Fruit fly (Drosophila melanogaster) Kc167 (cell line): ENCODE measurements around the gene CG10725.

Experiments used
- Myc ChIP-seq: fragments of >200 bp; optimal IDR thresholded peaks from 2 replicates; lab custom pipeline; 2017; ENCODE audit warnings: missing external identifiers
- Sin3A ChIP-seq: fragments of >200 bp; optimal IDR thresholded peaks from 2 replicates; lab custom pipeline; 2018; ENCODE audit warnings: missing external identifiers
- insv ChIP-seq: fragments of >200 bp; optimal IDR thresholded peaks from 3 replicates; lab custom pipeline; 2018; ENCODE audit warnings: missing external identifiers
- ttk ChIP-seq: sonication (Bioruptor generic); optimal IDR thresholded peaks from 2 replicates; lab custom pipeline; 2017; ENCODE audit warnings: missing external identifiers

DNA sequence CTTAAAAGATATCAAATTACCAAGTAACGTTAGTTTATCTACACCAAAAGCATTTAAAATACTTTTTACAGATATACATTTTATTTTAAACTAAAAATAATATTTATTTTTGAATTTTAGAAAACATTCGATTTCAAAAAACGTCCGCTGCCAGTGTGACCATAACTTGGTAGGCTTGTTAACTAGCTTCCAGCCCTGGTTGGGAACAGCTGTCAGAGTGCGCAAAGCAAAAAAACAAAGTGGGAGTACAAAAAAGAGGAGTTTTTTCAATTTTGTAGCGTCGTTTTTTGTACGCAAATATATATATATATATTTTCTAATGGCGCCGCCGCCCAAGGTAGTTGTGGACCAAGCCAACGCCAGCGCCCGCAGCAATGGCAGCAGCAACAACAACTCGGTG is 4.6 kb downstream of the CG10725 start, which contains the start of gene cmb:
- TF ChIP-seq Sin3A: no peak
- TF ChIP-seq Myc (lab: Kevin White, UChicago): no peak
- TF ChIP-seq ttk (lab: Kevin White, UChicago): no peak
- TF ChIP-seq insv (lab: Kevin White, UChicago): no peak
